Fruit fly (Drosophila melanogaster): ENCODE measurements around the gene AOX4.

- TF ChIP-seq psq (optimal IDR thresholded peaks at IDR 0.05) (no peak), Sin3A (optimal IDR thresholded peaks at IDR 0.05) (no peak), h (optimal IDR thresholded peaks at IDR 0.05) (no peak), ttk (optimal IDR thresholded peaks at IDR 0.05) (no peak), Myc (optimal IDR thresholded peaks at IDR 0.05) (no peak)
Measured at dm6 chr3R:15566340-15566739, 13.7 kb upstream of the AOX4 start.

All from Kc167 (cell line).